Worm (Caenorhabditis elegans) whole organism, L3 larva: ENCODE results near the gene T25G12.6.

Experiments
- R02D3.7 ChIP-seq: fragments of 150-350 bp; optimal IDR thresholded peaks from 2 replicates; lab custom pipeline; 2014; ENCODE audit warnings: missing biosample characterization, missing genetic modification characterization
- daf-12 ChIP-seq: fragments of 150-350 bp; optimal IDR thresholded peaks from 2 replicates; lab custom pipeline; 2014; ENCODE audit warnings: missing biosample characterization, missing genetic modification reagents, missing genetic modification characterization
- nhr-237 ChIP-seq: fragments of 150-350 bp; optimal IDR thresholded peaks from 2 replicates; lab custom pipeline; 2014; ENCODE audit warnings: missing biosample characterization, missing genetic modification characterization
- unc-39 ChIP-seq: sonication (generic microtip); optimal IDR thresholded peaks from 4 replicates; lab custom pipeline; 2017; ENCODE audit warnings: missing biosample characterization, missing genetic modification characterization

ce11 chrX:17180135-17180534 is 49.9 kb downstream of the T25G12.6 start:
- no peak for TF ChIP-seq nhr-237 (tag; lab: Kevin White, UChicago)
- no peak for TF ChIP-seq unc-39 (tag; lab: Kevin White, UChicago)
- TF ChIP-seq R02D3.7 (tag; lab: Kevin White, UChicago), result no peak
- no peak for TF ChIP-seq daf-12
